Fruit fly (Drosophila melanogaster): ENCODE data around the gene Wnt5.

dm6 chrX:18506639-18507528 is 1.7 kb upstream of the Wnt5 start:
- TF ChIP-seq gem (tag; optimal IDR thresholded peaks at IDR 0.05) = peak; percentile 83
- peak; percentile 73 for TF ChIP-seq CG11696 (GFP tag; IDR thresholded peaks at IDR 0.05)

Data from whole organism, embryonic.